Fruit fly (Drosophila melanogaster) whole organism, embryonic: ENCODE results near the gene Mrm2.
A peak's percentile ranks its signal among the peaks of the same experiment; 100 is the strongest.

ENCODE experiments used
- ATbp ChIP-seq: fragments of 200-800 bp; sonication (Bioruptor generic); optimal IDR thresholded peaks from 2 replicates; lab custom pipeline; 2017; ENCODE audit warnings: missing biosample characterization, mild to moderate bottlenecking, missing genetic modification characterization, missing genetic modification reagents
- Aef1 ChIP-seq: fragments of 200-800 bp; sonication (Bioruptor generic); IDR thresholded peaks from 3 replicates; pipeline ENCODE4 v1.3.6; 2022; ENCODE audit warnings: missing biosample characterization, missing genetic modification characterization
- Asciz ChIP-seq: fragments of 200-800 bp; sonication (Bioruptor generic); optimal IDR thresholded peaks from 2 replicates; lab custom pipeline; 2017; ENCODE audit warnings: missing biosample characterization, mild to moderate bottlenecking, missing genetic modification characterization, missing genetic modification reagents
- Blimp-1 ChIP-seq: fragments of 200-800 bp; sonication (Bioruptor generic); optimal IDR thresholded peaks from 3 replicates; lab custom pipeline; 2018; ENCODE audit warnings: missing biosample characterization, missing genetic modification characterization, mild to moderate bottlenecking, moderate library complexity, missing genetic modification reagents
- CG10979 ChIP-seq: fragments of 200-800 bp; sonication (Bioruptor generic); optimal IDR thresholded peaks from 2 replicates; lab custom pipeline; 2018; ENCODE audit warnings: missing biosample characterization, mild to moderate bottlenecking, missing genetic modification characterization, moderate library complexity
- CG11696 ChIP-seq: fragments of 200-800 bp; sonication (Bioruptor generic); IDR thresholded peaks from 2 replicates; pipeline ENCODE4 v1.3.6; 2022; ENCODE audit warnings: missing biosample characterization, missing genetic modification characterization
- CG11723 ChIP-seq: fragments of 200-800 bp; sonication (Bioruptor generic); optimal IDR thresholded peaks from 2 replicates; lab custom pipeline; 2017; ENCODE audit warnings: missing biosample characterization, mild to moderate bottlenecking, missing genetic modification characterization
- CG1603 ChIP-seq: fragments of 200-800 bp; sonication (Bioruptor generic); optimal IDR thresholded peaks from 2 replicates; lab custom pipeline; 2019; ENCODE audit warnings: missing biosample characterization, mild to moderate bottlenecking, missing genetic modification characterization, moderate library complexity
- CG17359 ChIP-seq: fragments of 200-800 bp; sonication (Bioruptor generic); optimal IDR thresholded peaks from 3 replicates; lab custom pipeline; 2018; ENCODE audit warnings: missing biosample characterization, mild to moderate bottlenecking, missing genetic modification characterization, moderate library complexity
- CG17829 ChIP-seq: fragments of 200-800 bp; optimal IDR thresholded peaks from 2 replicates; lab custom pipeline; 2019; ENCODE audit warnings: missing biosample characterization, mild to moderate bottlenecking, missing genetic modification characterization, moderate library complexity
- CG17912 ChIP-seq: fragments of 200-800 bp; sonication (Bioruptor generic); optimal IDR thresholded peaks from 2 replicates; lab custom pipeline; 2018; ENCODE audit warnings: missing biosample characterization, mild to moderate bottlenecking, missing genetic modification characterization
- CG18011 ChIP-seq: fragments of 200-800 bp; sonication (Bioruptor generic); optimal IDR thresholded peaks from 2 replicates; lab custom pipeline; 2017; ENCODE audit warnings: missing biosample characterization, missing genetic modification characterization, mild to moderate bottlenecking, moderate library complexity, missing genotype
- CG2202 ChIP-seq: fragments of 200-800 bp; sonication (Bioruptor generic); optimal IDR thresholded peaks from 2 replicates; lab custom pipeline; 2018; ENCODE audit warnings: missing biosample characterization, mild to moderate bottlenecking, missing genetic modification characterization
- CG2678 ChIP-seq: fragments of 200-800 bp; sonication (Bioruptor generic); optimal IDR thresholded peaks from 3 replicates; lab custom pipeline; 2019; ENCODE audit warnings: missing biosample characterization, mild to moderate bottlenecking, missing genetic modification characterization, moderate library complexity
- CG30403 ChIP-seq: fragments of 200-800 bp; sonication (Bioruptor generic); optimal IDR thresholded peaks from 3 replicates; lab custom pipeline; 2016; ENCODE audit warnings: missing biosample characterization, missing genetic modification characterization
- CG3065 ChIP-seq: fragments of 200-800 bp; sonication (Bioruptor generic); optimal IDR thresholded peaks from 2 replicates; lab custom pipeline; 2016; ENCODE audit warnings: missing biosample characterization, missing genetic modification characterization
- CG7839 ChIP-seq: fragments of 200-800 bp; sonication (Bioruptor generic); optimal IDR thresholded peaks from 3 replicates; lab custom pipeline; 2018; ENCODE audit warnings: missing biosample characterization, mild to moderate bottlenecking, missing genetic modification characterization, moderate library complexity
- CG8359 ChIP-seq: fragments of 200-800 bp; sonication (Bioruptor generic); optimal IDR thresholded peaks from 2 replicates; lab custom pipeline; 2017; ENCODE audit warnings: missing biosample characterization, mild to moderate bottlenecking, missing genetic modification characterization, borderline replicate concordance
- CG8388 ChIP-seq: fragments of 200-800 bp; sonication (Bioruptor generic); optimal IDR thresholded peaks from 2 replicates; lab custom pipeline; 2019; ENCODE audit warnings: missing biosample characterization, mild to moderate bottlenecking, missing genetic modification characterization, moderate library complexity
- Chrac-16 ChIP-seq: fragments of 200-800 bp; sonication (Bioruptor generic); optimal IDR thresholded peaks from 3 replicates; lab custom pipeline; 2016; ENCODE audit warnings: missing biosample characterization, missing genetic modification characterization
- D ChIP-seq, 2 experiments: fragments of 200-800 bp in 1 of 2; fragments of >200 bp in 1 of 2; sonication (Bioruptor generic) in 1 of 2; optimal IDR thresholded peaks; 2 replicates in 1 of 2; 3 replicates in 1 of 2; lab custom pipeline; 2017; ENCODE audit warnings: mild to moderate bottlenecking in 1 of 2, missing biosample characterization in 1 of 2, missing genetic modification characterization in 1 of 2, missing genetic modification reagents in 1 of 2
- Dek ChIP-seq: fragments of 200-800 bp; sonication (Bioruptor generic); optimal IDR thresholded peaks from 3 replicates; lab custom pipeline; 2019; ENCODE audit warnings: missing biosample characterization, mild to moderate bottlenecking, missing genetic modification characterization, moderate library complexity
- Drgx ChIP-seq: fragments of 200-800 bp; sonication (Bioruptor generic); IDR thresholded peaks from 2 replicates; pipeline ENCODE4 v1.3.6; 2022; ENCODE audit warnings: missing biosample characterization, missing genetic modification characterization
- Ets65A ChIP-seq: fragments of 200-800 bp; sonication (Bioruptor generic); peaks from one replicate; lab custom pipeline; 2016; ENCODE audit warnings: missing biosample characterization, missing genetic modification characterization
- Hand ChIP-seq: fragments of 200-800 bp; sonication (Bioruptor generic); optimal IDR thresholded peaks from 2 replicates; lab custom pipeline; 2017; ENCODE audit warnings: mild to moderate bottlenecking, missing biosample characterization, missing genetic modification reagents, missing genetic modification characterization
- Med ChIP-seq: fragments of 200-800 bp; sonication (Bioruptor generic); peaks from one replicate; lab custom pipeline; 2016; ENCODE audit warnings: missing biosample characterization, missing genetic modification characterization, mild to moderate bottlenecking, inconsistent platforms, moderate library complexity
- Rx ChIP-seq: fragments of 200-800 bp; sonication (Bioruptor generic); IDR thresholded peaks from 2 replicates; pipeline ENCODE4 v1.3.6; 2022; ENCODE audit warnings: missing biosample characterization, missing genetic modification characterization
- Spps ChIP-seq: fragments of 200-800 bp; sonication (Bioruptor generic); optimal IDR thresholded peaks from 2 replicates; lab custom pipeline; 2018; ENCODE audit warnings: missing biosample characterization, mild to moderate bottlenecking, missing genetic modification characterization
- Xrp1 ChIP-seq: fragments of 200-800 bp; sonication (Bioruptor generic); IDR thresholded peaks from 2 replicates; pipeline ENCODE4 v1.3.6; 2022; ENCODE audit warnings: missing biosample characterization, missing genetic modification characterization
- ase ChIP-seq: fragments of 200-800 bp; sonication (Bioruptor generic); IDR thresholded peaks from 3 replicates; pipeline ENCODE4 v1.3.6; 2022; ENCODE audit warnings: missing biosample characterization, missing genetic modification characterization
- br ChIP-seq: fragments of >200 bp; optimal IDR thresholded peaks from 2 replicates; lab custom pipeline; 2017
- chinmo ChIP-seq: fragments of 200-800 bp; sonication (Bioruptor generic); IDR thresholded peaks from 4 replicates; pipeline ENCODE4 v1.3.6; 2022; ENCODE audit warnings: missing biosample characterization, missing genetic modification characterization; ENCODE audit not compliant: partially characterized antibody
- ewg ChIP-seq: fragments of 200-800 bp; sonication (Bioruptor generic); optimal IDR thresholded peaks from 3 replicates; lab custom pipeline; 2017; ENCODE audit warnings: mild to moderate bottlenecking, missing biosample characterization, missing genetic modification reagents, missing genetic modification characterization
- gem ChIP-seq: fragments of 200-800 bp; sonication (Bioruptor generic); optimal IDR thresholded peaks from 2 replicates; lab custom pipeline; 2019; ENCODE audit warnings: missing biosample characterization, mild to moderate bottlenecking, missing genetic modification characterization, moderate library complexity
- grn ChIP-seq: fragments of 200-800 bp; sonication (Bioruptor generic); optimal IDR thresholded peaks from 3 replicates; lab custom pipeline; 2017; ENCODE audit warnings: missing biosample characterization, missing genetic modification characterization
- ind ChIP-seq: fragments of 200-800 bp; sonication (Bioruptor generic); optimal IDR thresholded peaks from 3 replicates; lab custom pipeline; 2016; ENCODE audit warnings: missing biosample characterization, missing genetic modification characterization
- insv ChIP-seq, 2 experiments: fragments of 200-800 bp; sonication (Bioruptor generic); optimal IDR thresholded peaks; 3 replicates each; lab custom pipeline; 2016 to 2018; ENCODE audit warnings: missing biosample characterization in 2 of 2, missing genetic modification characterization in 2 of 2
- luna ChIP-seq: fragments of 200-800 bp; sonication (Bioruptor generic); optimal IDR thresholded peaks from 2 replicates; lab custom pipeline; 2016; ENCODE audit warnings: missing biosample characterization, missing genetic modification characterization
- nerfin-2 ChIP-seq: fragments of 200-800 bp; sonication (Bioruptor generic); IDR thresholded peaks from 2 replicates; pipeline ENCODE4 v1.3.6; 2022; ENCODE audit warnings: missing biosample characterization, missing genetic modification characterization; ENCODE audit not compliant: partially characterized antibody
- otp ChIP-seq: fragments of 200-800 bp; sonication (Bioruptor generic); IDR thresholded peaks from 3 replicates; pipeline ENCODE4, ENCODE4 v1.3.6; 2022; ENCODE audit warnings: missing biosample characterization, missing genetic modification characterization
- repo ChIP-seq: fragments of 200-800 bp; sonication (Bioruptor generic); optimal IDR thresholded peaks from 2 replicates; lab custom pipeline; 2016; ENCODE audit warnings: missing biosample characterization, missing genetic modification characterization
- sd ChIP-seq: fragments of 200-800 bp; sonication (Bioruptor generic); optimal IDR thresholded peaks from 3 replicates; lab custom pipeline; 2018; ENCODE audit warnings: missing biosample characterization, mild to moderate bottlenecking, missing genetic modification characterization, moderate library complexity
- sens ChIP-seq: fragments of 200-800 bp; sonication (Bioruptor generic); peaks from one replicate; lab custom pipeline; 2016; ENCODE audit warnings: missing biosample characterization, missing genetic modification characterization
- sna ChIP-seq: fragments of 200-800 bp; sonication (Bioruptor generic); IDR thresholded peaks from 2 replicates; pipeline ENCODE4 v1.3.6; 2022; ENCODE audit warnings: missing biosample characterization, missing genetic modification characterization; ENCODE audit not compliant: partially characterized antibody
- ssp ChIP-seq: fragments of 200-800 bp; sonication (Bioruptor generic); IDR thresholded peaks from 2 replicates; pipeline ENCODE4 v1.3.6; 2022; ENCODE audit warnings: missing biosample characterization, missing genetic modification characterization
- zf30C ChIP-seq: fragments of 200-800 bp; sonication (Bioruptor generic); optimal IDR thresholded peaks from 3 replicates; lab custom pipeline; 2018; ENCODE audit warnings: missing biosample characterization, mild to moderate bottlenecking, missing genetic modification characterization

Mrm2 gene

DNA sequence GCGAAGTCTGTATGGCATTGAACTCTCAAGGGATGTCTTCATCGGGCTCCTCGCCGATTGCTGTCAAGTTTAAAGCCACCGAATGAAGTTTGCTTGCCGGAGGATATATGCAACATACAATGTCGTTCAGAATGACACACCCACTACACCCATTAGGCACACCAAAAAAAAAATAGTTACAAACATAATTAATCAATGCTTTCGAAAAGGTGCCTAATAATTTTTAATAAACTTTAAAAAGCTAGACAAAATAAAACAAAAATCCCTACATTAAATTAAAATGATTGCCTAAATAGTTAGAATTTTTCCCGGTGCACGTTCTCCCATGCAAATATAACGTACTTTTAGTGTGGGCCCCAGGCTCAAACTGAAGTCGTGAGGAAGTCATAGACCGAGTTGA, 48.9 kb upstream of the Mrm2 start:
- TF ChIP-seq chinmo (GFP tag; lab: Robert Waterston, UW) (no peak), Ets65A (peak; percentile 78)

DNA sequence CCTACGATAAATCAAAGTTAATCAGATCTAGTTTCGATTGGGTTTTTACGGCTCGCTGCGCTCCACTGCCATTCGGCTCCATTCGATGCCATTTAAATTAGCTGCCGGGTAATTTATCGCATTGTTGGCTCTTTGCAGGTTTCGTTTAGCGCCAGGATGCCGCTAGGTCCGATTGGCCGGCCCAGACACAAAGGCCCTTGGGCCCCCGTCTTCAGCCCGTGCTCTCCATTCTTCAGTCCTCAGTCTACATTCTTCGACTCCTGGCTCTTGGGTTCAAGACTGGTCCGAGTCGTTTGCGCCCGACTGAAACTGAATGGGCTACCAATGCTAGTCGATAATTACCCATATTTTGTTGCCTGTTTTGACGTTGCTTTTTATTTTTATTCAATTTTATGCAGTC, 48.2 kb upstream of the Mrm2 start:
- no peak for TF ChIP-seq ewg (GFP tag; lab: Kevin White, UChicago)
- TF ChIP-seq Aef1 (GFP tag; lab: Robert Waterston, UW) = no peak
- no peak for TF ChIP-seq br (lab: Kevin White, UChicago)
- TF ChIP-seq Chrac-16 (GFP tag; lab: Kevin White, UChicago) = no peak

DNA sequence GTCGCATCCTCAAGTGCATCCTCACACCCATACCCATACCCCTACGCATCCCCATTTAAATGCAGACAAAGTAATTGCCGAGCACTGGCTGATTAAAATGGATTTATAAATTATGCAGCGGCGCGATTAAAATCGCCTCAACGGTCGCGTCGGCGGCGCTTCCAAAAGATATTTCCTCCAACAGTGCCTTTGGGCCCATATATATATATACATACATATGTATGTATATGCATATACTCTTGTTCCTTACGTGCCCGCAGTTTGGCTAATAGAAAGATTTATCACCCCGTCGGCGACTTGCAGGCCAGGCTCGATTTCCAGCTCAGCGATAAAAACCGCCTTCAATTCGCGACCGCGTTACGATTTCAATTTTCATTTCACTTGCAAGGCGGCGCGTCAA, 44.7 kb upstream of the Mrm2 start:
- no peak for TF ChIP-seq CG11723 (GFP tag; lab: Kevin White, UChicago)
- no peak for TF ChIP-seq D (optimal IDR thresholded peaks at IDR 0.05; lab: Kevin White, UChicago)
- TF ChIP-seq D (GFP tag; optimal IDR thresholded peaks at IDR 0.05; lab: Kevin White, UChicago) = no peak
- TF ChIP-seq Hand = no peak
- no peak for TF ChIP-seq br (lab: Kevin White, UChicago)
- no peak for TF ChIP-seq CG18011 (GFP tag; lab: Kevin White, UChicago)
- peak; percentile 34 for TF ChIP-seq CG8388 (GFP tag; lab: Kevin White, UChicago)
- TF ChIP-seq CG3065 (GFP tag; lab: Kevin White, UChicago) = no peak
- no peak for TF ChIP-seq CG30403 (GFP tag; lab: Kevin White, UChicago)
- no peak for TF ChIP-seq luna (GFP tag; lab: Kevin White, UChicago)
- no peak for TF ChIP-seq grn
- no peak for TF ChIP-seq otp
- peak; percentile 96 for TF ChIP-seq CG8359 (GFP tag; lab: Kevin White, UChicago)
- TF ChIP-seq CG7839 (tag; lab: Kevin White, UChicago) = no peak

DNA sequence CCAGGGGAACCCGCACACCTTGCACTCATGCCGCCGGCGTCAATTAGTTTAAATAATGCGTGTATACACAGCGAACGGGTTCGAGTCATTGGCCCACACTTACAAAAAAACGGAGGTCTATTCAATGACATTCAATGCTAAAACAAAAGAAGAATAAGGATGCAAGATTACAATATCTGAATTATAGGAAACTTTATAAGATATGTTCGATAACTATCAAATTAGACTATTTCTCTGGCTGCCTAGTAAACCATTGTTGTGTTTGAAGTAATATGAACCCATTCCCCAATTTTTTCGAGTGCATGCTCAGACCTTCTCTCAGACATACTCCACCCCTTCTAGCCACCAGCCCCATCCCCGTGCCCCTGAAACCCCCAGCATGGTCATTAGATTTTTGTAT, 40.4 kb upstream of the Mrm2 start:
- TF ChIP-seq CG17359 (tag; lab: Kevin White, UChicago) = peak; percentile 11
- TF ChIP-seq sd (tag; lab: Kevin White, UChicago) = no peak
- no peak for TF ChIP-seq repo (GFP tag; lab: Kevin White, UChicago)
- no peak for TF ChIP-seq ind
- peak; percentile 58 for TF ChIP-seq CG10979 (tag; lab: Kevin White, UChicago)
- TF ChIP-seq CG11696 (GFP tag; lab: Robert Waterston, UW) = no peak
- no peak for TF ChIP-seq Rx (GFP tag; lab: Robert Waterston, UW)
- TF ChIP-seq CG2202 (tag; lab: Kevin White, UChicago) = peak; percentile 29
- no peak for TF ChIP-seq nerfin-2
- peak; percentile 13 for TF ChIP-seq zf30C (GFP tag; lab: Kevin White, UChicago)
- TF ChIP-seq Blimp-1 (GFP tag; lab: Kevin White, UChicago) = peak; percentile 47
- no peak for TF ChIP-seq CG17912 (GFP tag; lab: Kevin White, UChicago)
- TF ChIP-seq CG2678 (tag; lab: Kevin White, UChicago) = peak; percentile 28
- peak; percentile 5; the same call in 1 of the 2 replicates for TF ChIP-seq ssp
- TF ChIP-seq gem (tag; lab: Kevin White, UChicago) = peak; percentile 42
- 0 out of 2 replicates have a peak, but pooled peaks have one; percentile 13 for TF ChIP-seq Drgx (GFP tag; lab: Robert Waterston, UW)
- TF ChIP-seq sna (GFP tag; lab: Robert Waterston, UW) = no peak
- TF ChIP-seq Dek (tag; lab: Kevin White, UChicago) = no peak
- TF ChIP-seq CG1603 = peak; percentile 12
- peak; percentile 49 for TF ChIP-seq Med
- TF ChIP-seq Spps (tag; lab: Kevin White, UChicago) = no peak
- no peak for TF ChIP-seq otp
- TF ChIP-seq ATbp (GFP tag; lab: Kevin White, UChicago) = peak; percentile 26
- peak; percentile 14 for TF ChIP-seq CG17829 (tag; lab: Kevin White, UChicago)
- TF ChIP-seq ase = no peak
- peak; percentile 52; the same call in 1 of the 2 replicates for TF ChIP-seq Xrp1 (GFP tag; lab: Robert Waterston, UW)
- no peak for TF ChIP-seq insv (GFP tag; optimal IDR thresholded peaks at IDR 0.05; lab: Kevin White, UChicago)
- TF ChIP-seq sens = peak; percentile 48
- TF ChIP-seq Asciz = peak; percentile 20
